Worm (Caenorhabditis elegans) whole organism, L3 larva: ENCODE data around the gene tat-4.

ENCODE experiments used
- elt-1 ChIP-seq: fragments of 150-350 bp; optimal IDR thresholded peaks from 2 replicates; lab custom pipeline; 2014; ENCODE audit warnings: missing biosample characterization, missing genetic modification characterization
- nhr-77 ChIP-seq: fragments of 150-350 bp; optimal IDR thresholded peaks from 2 replicates; lab custom pipeline; 2014; ENCODE audit warnings: missing biosample characterization, missing genetic modification characterization
- snpc-4 ChIP-seq: fragments of 150-350 bp; optimal IDR thresholded peaks from 2 replicates; lab custom pipeline; 2014; ENCODE audit warnings: missing biosample characterization, missing genetic modification characterization
- unc-62 ChIP-seq: fragments of 150-350 bp; sonication (generic microtip); optimal IDR thresholded peaks from 4 replicates; lab custom pipeline; 2014; ENCODE audit warnings: missing biosample characterization, missing genetic modification reagents, missing genetic modification characterization

ce11 chrII:6222558-6222957 lies 21.5 kb downstream of the tat-4 start, which contains the start of gene C30B5.6:
- TF ChIP-seq elt-1 (tag; lab: Kevin White, UChicago) (no peak), nhr-77 (tag; lab: Kevin White, UChicago) (no peak), unc-62 (no peak), snpc-4 (tag; lab: Kevin White, UChicago) (no peak)
